Fruit fly (Drosophila melanogaster) whole organism, prepupa: ENCODE measurements around the gene CG31204.

Source experiments
- Blimp-1 ChIP-seq: fragments of 200-800 bp; sonication (Bioruptor generic); optimal IDR thresholded peaks from 3 replicates; lab custom pipeline; 2017; ENCODE audit warnings: missing biosample characterization, missing genetic modification characterization, mild to moderate bottlenecking, moderate library complexity, missing genetic modification reagents
- CG10631 ChIP-seq: fragments of 200-800 bp; sonication (Bioruptor generic); optimal IDR thresholded peaks from 2 replicates; lab custom pipeline; 2016; ENCODE audit warnings: missing biosample characterization, missing genetic modification characterization
- CG10669 ChIP-seq: fragments of 200-800 bp; sonication (Bioruptor generic); optimal IDR thresholded peaks from 3 replicates; lab custom pipeline; 2018; ENCODE audit warnings: missing biosample characterization, mild to moderate bottlenecking, missing genetic modification characterization, moderate library complexity
- CG11762 ChIP-seq: fragments of 200-800 bp; sonication (Bioruptor generic); optimal IDR thresholded peaks from 3 replicates; lab custom pipeline; 2016; ENCODE audit warnings: missing biosample characterization, missing genetic modification characterization; ENCODE audit not compliant: insufficient read depth
- CG11902 ChIP-seq: fragments of 200-800 bp; sonication (Bioruptor generic); optimal IDR thresholded peaks from 3 replicates; lab custom pipeline; 2016; ENCODE audit warnings: missing biosample characterization, missing genetic modification characterization
- CG16779 ChIP-seq: fragments of 200-800 bp; sonication (Bioruptor generic); optimal IDR thresholded peaks from 3 replicates; lab custom pipeline; 2017; ENCODE audit warnings: missing biosample characterization, mild to moderate bottlenecking, missing genetic modification characterization
- CG3032 ChIP-seq: fragments of 200-800 bp; optimal IDR thresholded peaks from 2 replicates; lab custom pipeline; 2019; ENCODE audit warnings: missing biosample characterization, mild to moderate bottlenecking, missing genetic modification characterization, moderate library complexity
- CG31627 ChIP-seq: fragments of 200-800 bp; sonication (Bioruptor generic); optimal IDR thresholded peaks from 3 replicates; lab custom pipeline; 2016; ENCODE audit warnings: missing biosample characterization, missing genetic modification characterization
- CG32006 ChIP-seq: fragments of 200-800 bp; sonication (Bioruptor generic); optimal IDR thresholded peaks from 3 replicates; lab custom pipeline; 2017; ENCODE audit warnings: missing biosample characterization, mild to moderate bottlenecking, missing genetic modification characterization
- CG34406 ChIP-seq: fragments of 200-800 bp; sonication (Bioruptor generic); optimal IDR thresholded peaks from 3 replicates; lab custom pipeline; 2016; ENCODE audit warnings: missing biosample characterization, missing genetic modification characterization
- CG3919 ChIP-seq: fragments of 200-800 bp; sonication (Bioruptor generic); optimal IDR thresholded peaks from 3 replicates; lab custom pipeline; 2016; ENCODE audit warnings: missing biosample characterization, missing genetic modification characterization
- CG4318 ChIP-seq: fragments of 200-800 bp; sonication (Bioruptor generic); optimal IDR thresholded peaks from 3 replicates; lab custom pipeline; 2017; ENCODE audit warnings: missing biosample characterization, mild to moderate bottlenecking, missing genetic modification characterization
- CG6163 ChIP-seq: fragments of 200-800 bp; sonication (Bioruptor generic); IDR thresholded peaks from 3 replicates; pipeline ENCODE4 v1.3.6; 2022; ENCODE audit warnings: missing biosample characterization, missing genetic modification characterization
- CG6792 ChIP-seq: fragments of 200-800 bp; sonication (Bioruptor generic); optimal IDR thresholded peaks from 3 replicates; lab custom pipeline; 2016; ENCODE audit warnings: missing biosample characterization, missing genetic modification characterization
- CG6808 ChIP-seq: fragments of 200-800 bp; sonication (Bioruptor generic); optimal IDR thresholded peaks from 3 replicates; lab custom pipeline; 2017; ENCODE audit warnings: missing biosample characterization, missing genetic modification characterization, mild to moderate bottlenecking, moderate library complexity, missing genetic modification reagents
- CG8119 ChIP-seq: fragments of 200-800 bp; sonication (Bioruptor generic); IDR thresholded peaks from 3 replicates; pipeline ENCODE4 v1.3.6; 2022; ENCODE audit warnings: missing biosample characterization, missing genetic modification characterization
- CG8632 ChIP-seq: fragments of 200-800 bp; sonication (Bioruptor generic); optimal IDR thresholded peaks from 3 replicates; lab custom pipeline; 2016; ENCODE audit warnings: missing biosample characterization, missing genetic modification characterization
- Eip75B ChIP-seq: fragments of 200-800 bp; sonication (Bioruptor generic); optimal IDR thresholded peaks from 3 replicates; lab custom pipeline; 2016; ENCODE audit warnings: missing biosample characterization, missing genetic modification characterization
- Eip78C ChIP-seq: fragments of 200-800 bp; sonication (Bioruptor generic); peaks from one replicate; lab custom pipeline; 2016; ENCODE audit warnings: missing biosample characterization, missing genetic modification characterization
- Eip93F ChIP-seq: fragments of 200-800 bp; sonication (Bioruptor generic); optimal IDR thresholded peaks from 2 replicates; lab custom pipeline; 2016; ENCODE audit warnings: missing biosample characterization, mild to moderate bottlenecking, missing genetic modification characterization
- Ets96B ChIP-seq: fragments of 200-800 bp; optimal IDR thresholded peaks from 2 replicates; lab custom pipeline; 2019; ENCODE audit warnings: missing biosample characterization, mild to moderate bottlenecking, missing genetic modification characterization, moderate library complexity
- Gug ChIP-seq: fragments of 200-800 bp; sonication (Bioruptor generic); IDR thresholded peaks from 2 replicates; pipeline ENCODE4 v1.3.6; 2022; ENCODE audit warnings: missing biosample characterization, missing genetic modification characterization
- Hr39 ChIP-seq: fragments of 200-800 bp; sonication (Bioruptor generic); optimal IDR thresholded peaks from 2 replicates; lab custom pipeline; 2016; ENCODE audit warnings: missing biosample characterization, missing genetic modification characterization
- Hr4 ChIP-seq: fragments of 200-800 bp; sonication (Bioruptor generic); optimal IDR thresholded peaks from 3 replicates; lab custom pipeline; 2016; ENCODE audit warnings: missing biosample characterization, missing genetic modification characterization
- Lpt ChIP-seq: fragments of 200-800 bp; sonication (Bioruptor generic); optimal IDR thresholded peaks from 3 replicates; lab custom pipeline; 2016; ENCODE audit warnings: missing biosample characterization, missing genetic modification characterization
- OdsH ChIP-seq: fragments of 200-800 bp; sonication (Bioruptor generic); optimal IDR thresholded peaks from 3 replicates; lab custom pipeline; 2016; ENCODE audit warnings: missing biosample characterization, missing genetic modification characterization
- Smox ChIP-seq: fragments of 200-800 bp; sonication (Bioruptor generic); optimal IDR thresholded peaks from 3 replicates; lab custom pipeline; 2016; ENCODE audit warnings: missing biosample characterization, missing genetic modification characterization
- achi ChIP-seq: fragments of 200-800 bp; sonication (Bioruptor generic); optimal IDR thresholded peaks from 3 replicates; lab custom pipeline; 2016; ENCODE audit warnings: missing biosample characterization, missing genetic modification characterization
- acj6 ChIP-seq: fragments of 200-800 bp; sonication (Bioruptor generic); optimal IDR thresholded peaks from 3 replicates; lab custom pipeline; 2016; ENCODE audit warnings: missing biosample characterization, missing genetic modification characterization
- cyc ChIP-seq: fragments of 200-800 bp; sonication (Bioruptor generic); optimal IDR thresholded peaks from 3 replicates; lab custom pipeline; 2016; ENCODE audit warnings: missing biosample characterization, missing genetic modification characterization
- esn ChIP-seq: fragments of 200-800 bp; sonication (Bioruptor generic); optimal IDR thresholded peaks from 2 replicates; lab custom pipeline; 2016; ENCODE audit warnings: missing biosample characterization, mild to moderate bottlenecking, missing genetic modification characterization, moderate library complexity
- fkh ChIP-seq: fragments of 200-800 bp; sonication (Bioruptor generic); optimal IDR thresholded peaks from 3 replicates; lab custom pipeline; 2017; ENCODE audit warnings: missing biosample characterization, mild to moderate bottlenecking, missing genetic modification characterization, moderate library complexity
- lz ChIP-seq: fragments of 200-800 bp; sonication (Bioruptor generic); optimal IDR thresholded peaks from 3 replicates; lab custom pipeline; 2016; ENCODE audit warnings: missing biosample characterization, missing genetic modification characterization
- pdm3 ChIP-seq: fragments of 200-800 bp; sonication (Bioruptor generic); optimal IDR thresholded peaks from 3 replicates; lab custom pipeline; 2016; ENCODE audit warnings: missing biosample characterization, missing genetic modification characterization
- spab ChIP-seq: fragments of 200-800 bp; sonication (Bioruptor generic); optimal IDR thresholded peaks from 2 replicates; lab custom pipeline; 2017; ENCODE audit warnings: missing biosample characterization, mild to moderate bottlenecking, missing genetic modification characterization, missing genetic modification reagents
- svp ChIP-seq: fragments of 200-800 bp; sonication (Bioruptor generic); peaks from one replicate; lab custom pipeline; 2016; ENCODE audit warnings: missing biosample characterization, missing genetic modification characterization
- topi ChIP-seq: fragments of 200-800 bp; sonication (Bioruptor generic); optimal IDR thresholded peaks from 3 replicates; lab custom pipeline; 2016; ENCODE audit warnings: missing biosample characterization, missing genetic modification characterization
- vri ChIP-seq: fragments of 200-800 bp; sonication (Bioruptor generic); optimal IDR thresholded peaks from 3 replicates; lab custom pipeline; 2016; ENCODE audit warnings: missing biosample characterization, mild to moderate bottlenecking, missing genetic modification characterization

The CG31204 gene

dm6 chr3R:31345626-31346025 is 47.7 kb downstream of the CG31204 start (continued):
- TF ChIP-seq Lpt (GFP tag; lab: Kevin White, UChicago) (no peak), spab (no peak)

dm6 chr3R:31342574-31342973 is 50.8 kb downstream of the CG31204 start:
- TF ChIP-seq CG31627 (GFP tag; lab: Kevin White, UChicago): no peak
- TF ChIP-seq cyc (GFP tag; lab: Kevin White, UChicago): no peak
- peak; percentile 32 for TF ChIP-seq CG10669 (GFP tag; lab: Kevin White, UChicago)
- peak; percentile 24 for TF ChIP-seq CG8632 (GFP tag; lab: Kevin White, UChicago)
- no peak for TF ChIP-seq Blimp-1 (GFP tag; lab: Kevin White, UChicago)
- no peak for TF ChIP-seq acj6 (GFP tag; lab: Kevin White, UChicago)
- peak; percentile 28 for TF ChIP-seq CG34406 (GFP tag; lab: Kevin White, UChicago)
- peak; percentile 14 for TF ChIP-seq OdsH (GFP tag; lab: Kevin White, UChicago)
- peak; percentile 56 for TF ChIP-seq Eip78C (GFP tag; lab: Kevin White, UChicago)
- peak; percentile 52 for TF ChIP-seq svp (GFP tag; lab: Kevin White, UChicago)
- TF ChIP-seq CG11762 (GFP tag; lab: Kevin White, UChicago): no peak
- peak; percentile 10 for TF ChIP-seq CG3919 (GFP tag; lab: Kevin White, UChicago)
- TF ChIP-seq CG3032 (tag; lab: Kevin White, UChicago): peak; percentile 14
- peak; percentile 53; the same call in 1 of the 3 replicates for TF ChIP-seq CG6163 (GFP tag; lab: Robert Waterston, UW)
- TF ChIP-seq CG6808: no peak
- TF ChIP-seq lz (GFP tag; lab: Kevin White, UChicago): no peak
- no peak for TF ChIP-seq achi
- TF ChIP-seq Hr4 (GFP tag; lab: Kevin White, UChicago): peak; percentile 14
- peak; percentile 28 for TF ChIP-seq CG6792 (GFP tag; lab: Kevin White, UChicago)
- TF ChIP-seq Eip93F (GFP tag; lab: Kevin White, UChicago): no peak
- TF ChIP-seq CG8119 (GFP tag; lab: Robert Waterston, UW): 0 out of 3 replicates have a peak, but pooled peaks have one; percentile 24
- TF ChIP-seq CG16779 (tag; lab: Kevin White, UChicago): no peak
- peak; percentile 5 for TF ChIP-seq pdm3 (GFP tag; lab: Kevin White, UChicago)
- peak; percentile 22 for TF ChIP-seq CG10631 (GFP tag; lab: Kevin White, UChicago)
- no peak for TF ChIP-seq CG4318 (GFP tag; lab: Kevin White, UChicago)
- no peak for TF ChIP-seq fkh (GFP tag; lab: Kevin White, UChicago)
- TF ChIP-seq CG32006 (GFP tag; lab: Kevin White, UChicago): peak; percentile 17
- TF ChIP-seq Hr39: no peak
- TF ChIP-seq topi (GFP tag; lab: Kevin White, UChicago): peak; percentile 6
- TF ChIP-seq Gug (GFP tag; lab: Robert Waterston, UW): no peak
- no peak for TF ChIP-seq CG11902
- TF ChIP-seq Smox (GFP tag; lab: Kevin White, UChicago): no peak
- peak; percentile 10 for TF ChIP-seq Ets96B
- no peak for TF ChIP-seq Eip75B
- peak; percentile 4 for TF ChIP-seq vri (GFP tag; lab: Kevin White, UChicago)
- peak; percentile 28 for TF ChIP-seq esn
